Worm (Caenorhabditis elegans) whole organism, L1 larva: Measurements from ENCODE around the gene C26E1.1.

ENCODE experiments used
- C34B4.2 ChIP-seq: sonication (generic microtip); optimal IDR thresholded peaks from 2 replicates; lab custom pipeline; 2017; ENCODE audit warnings: mild to moderate bottlenecking, missing genetic modification characterization, missing compliant biosample characterization
- ceh-63 ChIP-seq: fragments of 200-800 bp; sonication (Bioruptor generic); optimal IDR thresholded peaks from 2 replicates; lab custom pipeline; 2018; ENCODE audit warnings: mild to moderate bottlenecking, missing genetic modification characterization, missing compliant biosample characterization
- ceh-82 ChIP-seq, 3 experiments: fragments of 150-350 bp in 1 of 3; sonication (generic microtip) in 2 of 3; optimal IDR thresholded peaks; 2 replicates each; lab custom pipeline; 2014 to 2017; ENCODE audit warnings: missing biosample characterization in 3 of 3, missing genetic modification characterization in 3 of 3
- lin-35 ChIP-seq, 2 experiments: fragments of 150-350 bp; optimal IDR thresholded peaks; 2 replicates each; lab custom pipeline; 2014; ENCODE audit warnings: missing biosample characterization in 2 of 2, missing genetic modification characterization in 2 of 2, missing genetic modification reagents in 2 of 2
- mef-2 ChIP-seq: fragments of 150-350 bp; optimal IDR thresholded peaks from 2 replicates; lab custom pipeline; 2014; ENCODE audit warnings: missing biosample characterization, missing genetic modification characterization
- nhr-11 ChIP-seq: fragments of 150-350 bp; optimal IDR thresholded peaks from 2 replicates; lab custom pipeline; 2014; ENCODE audit warnings: missing biosample characterization, missing genetic modification characterization
- nhr-20 ChIP-seq: sonication (generic microtip); optimal IDR thresholded peaks from 2 replicates; lab custom pipeline; 2016; ENCODE audit warnings: mild to moderate bottlenecking, missing genetic modification characterization, missing compliant biosample characterization
- nhr-77 ChIP-seq: fragments of 150-350 bp; optimal IDR thresholded peaks from 2 replicates; lab custom pipeline; 2014; ENCODE audit warnings: missing biosample characterization, missing genetic modification characterization
- unc-62 ChIP-seq: fragments of 150-350 bp; optimal IDR thresholded peaks from 2 replicates; lab custom pipeline; 2014; ENCODE audit warnings: missing biosample characterization, missing genetic modification reagents, missing genetic modification characterization
- ztf-11 ChIP-seq, 2 experiments: sonication (generic microtip); optimal IDR thresholded peaks; 2 replicates each; lab custom pipeline; 2016 to 2017; ENCODE audit warnings: missing genetic modification characterization in 2 of 2, missing biosample characterization in 1 of 2, missing compliant biosample characterization in 1 of 2

- TF ChIP-seq unc-62 (GFP tag; lab: Kevin White, UChicago) (no peak), nhr-77 (no peak), lin-35 (GFP tag; optimal IDR thresholded peaks at IDR 0.05; lab: Kevin White, UChicago) (no peak), C34B4.2 (tag; lab: Kevin White, UChicago) (no peak), ceh-82 (tag; optimal IDR thresholded peaks at IDR 0.05; lab: Kevin White, UChicago) (no peak), nhr-20 (no peak), mef-2 (tag; lab: Kevin White, UChicago) (no peak), ztf-11 (tag; optimal IDR thresholded peaks at IDR 0.05; lab: Kevin White, UChicago) (no peak), nhr-11 (no peak), ceh-63 (no peak)
Observed at ce11 chrV:13265628-13266027, 31.7 kb upstream of the C26E1.1 start.
